Worm (Caenorhabditis elegans) whole organism, L2 larva: ENCODE results near the gene hot-1.

Source experiments
- Y55F3AM.14 ChIP-seq: fragments of 200-800 bp; sonication (Bioruptor generic); optimal IDR thresholded peaks from 2 replicates; lab custom pipeline; 2018; ENCODE audit warnings: mild to moderate bottlenecking, missing genetic modification characterization, missing compliant biosample characterization
- alr-1 ChIP-seq: fragments of 150-350 bp; optimal IDR thresholded peaks from 2 replicates; lab custom pipeline; 2014; ENCODE audit warnings: missing biosample characterization, missing genetic modification characterization
- aly-2 ChIP-seq: fragments of 150-350 bp; optimal IDR thresholded peaks from 2 replicates; lab custom pipeline; 2014; ENCODE audit warnings: missing biosample characterization, missing genetic modification characterization
- blmp-1 ChIP-seq: sonication (generic microtip); optimal IDR thresholded peaks from 2 replicates; lab custom pipeline; 2017; ENCODE audit warnings: missing genetic modification characterization, mild to moderate bottlenecking, missing compliant biosample characterization, antibody characterized with exemption, moderate library complexity; ENCODE audit not compliant: insufficient read depth
- ceh-16 ChIP-seq: fragments of 150-350 bp; optimal IDR thresholded peaks from 2 replicates; lab custom pipeline; 2014; ENCODE audit warnings: missing biosample characterization, missing genetic modification characterization
- elt-1 ChIP-seq: fragments of 150-350 bp; optimal IDR thresholded peaks from 2 replicates; lab custom pipeline; 2014; ENCODE audit warnings: missing biosample characterization, missing genetic modification characterization
- lin-13 ChIP-seq: fragments of 150-350 bp; optimal IDR thresholded peaks from 2 replicates; lab custom pipeline; 2014; ENCODE audit warnings: missing biosample characterization, missing genetic modification reagents, missing genetic modification characterization
- lin-39 ChIP-seq: fragments of 150-350 bp; optimal IDR thresholded peaks from 2 replicates; lab custom pipeline; 2014; ENCODE audit warnings: missing biosample characterization, missing genetic modification reagents, missing genetic modification characterization
- nhr-12 ChIP-seq: fragments of 150-350 bp; optimal IDR thresholded peaks from 2 replicates; lab custom pipeline; 2014; ENCODE audit warnings: missing biosample characterization, missing genetic modification characterization
- nhr-237 ChIP-seq: fragments of 150-350 bp; optimal IDR thresholded peaks from 2 replicates; lab custom pipeline; 2014; ENCODE audit warnings: missing biosample characterization, missing genetic modification characterization
- sem-4 ChIP-seq: fragments of 150-350 bp; optimal IDR thresholded peaks from 2 replicates; lab custom pipeline; 2014; ENCODE audit warnings: missing biosample characterization, missing genetic modification reagents, missing genetic modification characterization
- sma-3 ChIP-seq: sonication (generic microtip); optimal IDR thresholded peaks from 2 replicates; lab custom pipeline; 2016; ENCODE audit warnings: missing genetic modification reagents, missing genetic modification characterization, missing compliant biosample characterization
- unc-39 ChIP-seq: fragments of 150-350 bp; optimal IDR thresholded peaks from 2 replicates; lab custom pipeline; 2014; ENCODE audit warnings: missing biosample characterization, missing genetic modification characterization
- ztf-11 ChIP-seq: sonication (generic microtip); optimal IDR thresholded peaks from 2 replicates; lab custom pipeline; 2017; ENCODE audit warnings: missing biosample characterization, missing genetic modification characterization

- TF ChIP-seq sma-3 (no peak), alr-1 (tag; lab: Kevin White, UChicago) (no peak), sem-4 (no peak), nhr-237 (tag; lab: Kevin White, UChicago) (no peak), ztf-11 (tag; lab: Kevin White, UChicago) (no peak), Y55F3AM.14 (GFP tag; lab: Kevin White, UChicago) (no peak), ceh-16 (tag; lab: Kevin White, UChicago) (no peak), elt-1 (tag; lab: Kevin White, UChicago) (no peak), lin-39 (tag; lab: Kevin White, UChicago) (no peak), unc-39 (no peak), aly-2 (tag; lab: Kevin White, UChicago) (no peak), nhr-12 (tag; lab: Kevin White, UChicago) (no peak), lin-13 (GFP tag; lab: Kevin White, UChicago) (no peak), blmp-1 (tag; lab: Kevin White, UChicago) (no peak)
Measured at ce11 chrV:14625662-14626061, 4.7 kb downstream of the hot-1 start.
